Fruit fly (Drosophila melanogaster) S2 (cell line): ENCODE data around the gene Ssl1.

ENCODE experiments used
- CG8478 ChIP-seq: fragments of >200 bp; optimal IDR thresholded peaks from 2 replicates; lab custom pipeline; 2018
- CTCF ChIP-seq, 2 experiments: fragments of >200 bp; optimal IDR thresholded peaks; 2 replicates each; lab custom pipeline; 2018

DNA sequence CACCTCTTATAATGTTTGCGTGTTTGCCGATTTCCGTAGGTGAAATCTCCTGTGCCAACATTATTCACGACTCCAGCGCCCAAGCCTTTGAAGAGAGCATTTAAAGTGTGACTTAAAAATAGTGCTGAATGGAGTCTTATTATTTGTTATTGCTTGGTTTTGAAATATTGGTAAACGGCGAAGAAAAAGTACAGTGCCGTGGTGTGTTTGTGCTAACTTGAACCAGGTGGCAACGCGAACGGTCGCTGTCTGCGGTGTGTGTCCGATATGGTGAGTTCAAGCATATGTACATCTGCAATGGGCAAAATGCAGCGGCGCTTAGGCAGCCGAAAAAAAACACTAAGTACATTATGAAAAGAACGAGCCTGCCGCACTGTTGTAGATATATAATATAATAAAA is 955 bp upstream of the Ssl1 start:
- TF ChIP-seq CTCF (optimal IDR thresholded peaks at IDR 0.05; lab: Kevin White, UChicago) (no peak), CG8478 (lab: Kevin White, UChicago) (no peak)
